Worm (Caenorhabditis elegans): ENCODE data around the gene F36D4.5.

F36D4.5 gene

ce11 chrV:9425593-9425992 is at the start of gene F36D4.5:
TSS of gene F36D4.5 (minus strand) at chrV:9425817.
- peak in 1 of 2 experiments; percentile 47 for TF ChIP-seq lsy-2 (tag; optimal IDR thresholded peaks at IDR 0.05)
- no peak for TF ChIP-seq ZK546.5 (tag; optimal IDR thresholded peaks at IDR 0.05)
- TF ChIP-seq C34F6.9 (tag; optimal IDR thresholded peaks at IDR 0.05): peak; percentile 65
- no peak for TF ChIP-seq alr-1 (tag; optimal IDR thresholded peaks at IDR 0.05)
- TF ChIP-seq sma-3 (GFP tag; optimal IDR thresholded peaks at IDR 0.05): no peak
- TF ChIP-seq nhr-25 (tag; optimal IDR thresholded peaks at IDR 0.05): peak; percentile 2
- peak; percentile 39 for TF ChIP-seq sma-9 (GFP tag; optimal IDR thresholded peaks at IDR 0.05)
- TF ChIP-seq sma-9 (tag; optimal IDR thresholded peaks at IDR 0.05): no peak
- peak; percentile 14 for TF ChIP-seq nhr-129 (tag; optimal IDR thresholded peaks at IDR 0.05)
- no peak for TF ChIP-seq ama-1 (optimal IDR thresholded peaks at IDR 0.05)
- peak; percentile 38 for TF ChIP-seq unc-55 (GFP tag; optimal IDR thresholded peaks at IDR 0.05)

DNA sequence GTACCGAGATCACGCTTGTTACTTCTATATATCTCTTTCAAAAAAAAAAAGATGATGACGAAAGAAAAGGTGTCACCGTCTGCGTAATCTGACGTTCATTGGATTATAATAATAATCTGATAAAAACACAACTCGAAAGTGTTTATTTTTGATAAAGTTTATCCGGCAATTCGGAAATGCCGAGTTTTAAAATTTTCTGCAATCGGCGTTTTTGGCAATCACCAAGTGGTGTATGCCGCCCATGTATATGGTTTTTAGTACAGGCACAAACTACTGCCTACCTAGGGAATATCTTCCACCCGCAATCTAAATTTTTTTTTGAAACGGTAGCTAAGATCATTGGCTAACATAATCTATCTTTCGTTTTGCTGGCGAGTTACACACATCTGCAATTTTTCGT is 48.3 kb upstream of the F36D4.5 start:
- TF ChIP-seq sma-9 (GFP tag; optimal IDR thresholded peaks at IDR 0.05) (peak; percentile 30), sma-9 (tag; optimal IDR thresholded peaks at IDR 0.05) (no peak), nhr-12 (tag; optimal IDR thresholded peaks at IDR 0.05) (no peak), nhr-23 (tag; optimal IDR thresholded peaks at IDR 0.05) (no peak), elt-3 (tag; optimal IDR thresholded peaks at IDR 0.05) (no peak), nhr-237 (tag; optimal IDR thresholded peaks at IDR 0.05) (no peak), unc-62 (GFP tag; optimal IDR thresholded peaks at IDR 0.05) (no peak), nhr-21 (tag; optimal IDR thresholded peaks at IDR 0.05) (peak; percentile 26), zag-1 (tag; optimal IDR thresholded peaks at IDR 0.05) (no peak), unc-55 (GFP tag; optimal IDR thresholded peaks at IDR 0.05) (no peak), fos-1 (tag; optimal IDR thresholded peaks at IDR 0.05) (no peak)

DNA sequence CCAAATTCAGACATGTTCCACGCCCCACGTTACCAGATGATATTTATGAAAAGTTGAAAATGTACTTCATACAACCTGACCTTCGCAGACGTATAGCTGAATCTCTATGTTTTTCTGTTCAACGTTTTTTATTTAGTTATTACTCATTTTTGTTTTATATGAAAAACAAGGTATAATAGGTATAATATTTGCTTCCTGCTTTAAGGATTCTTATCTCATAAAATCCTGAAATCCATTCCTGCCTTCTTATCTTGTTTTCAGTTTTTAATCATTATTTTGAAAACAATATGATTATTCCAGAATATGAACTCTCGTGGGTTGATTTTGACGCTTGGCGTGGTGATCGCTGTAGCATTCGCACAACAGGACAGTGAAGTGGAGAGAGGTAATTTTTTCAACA is 46.1 kb upstream of the F36D4.5 start, which contains the start of gene flp-6:
Gene flp-6 (plus strand): TSS at position 301 of the 400 bp plus-strand sequence.
- no peak for TF ChIP-seq zag-1 (tag; optimal IDR thresholded peaks at IDR 0.05)
- TF ChIP-seq mdl-1 (tag; optimal IDR thresholded peaks at IDR 0.05): no peak
- no peak for TF ChIP-seq Y55F3AM.14 (GFP tag; optimal IDR thresholded peaks at IDR 0.05)
- TF ChIP-seq ceh-82 (tag; optimal IDR thresholded peaks at IDR 0.05): no peak
- no peak for TF ChIP-seq sem-4 (tag; optimal IDR thresholded peaks at IDR 0.05)
- no peak for TF ChIP-seq gmeb-1 (tag; optimal IDR thresholded peaks at IDR 0.05)
- no peak for TF ChIP-seq ama-1 (optimal IDR thresholded peaks at IDR 0.05)
- no peak for TF ChIP-seq nhr-237 (tag; optimal IDR thresholded peaks at IDR 0.05)

- TF ChIP-seq ama-1 (optimal IDR thresholded peaks at IDR 0.05) (no peak), alr-1 (tag; optimal IDR thresholded peaks at IDR 0.05) (no peak), sma-9 (GFP tag; optimal IDR thresholded peaks at IDR 0.05) (no peak), sma-9 (tag; optimal IDR thresholded peaks at IDR 0.05) (no peak), aly-2 (tag; optimal IDR thresholded peaks at IDR 0.05) (no peak), ceh-82 (tag; optimal IDR thresholded peaks at IDR 0.05) (no peak), zag-1 (tag; optimal IDR thresholded peaks at IDR 0.05) (no peak), nhr-25 (tag; optimal IDR thresholded peaks at IDR 0.05) (no peak), R02D3.7 (tag; optimal IDR thresholded peaks at IDR 0.05) (no peak), fos-1 (tag; optimal IDR thresholded peaks at IDR 0.05) (no peak), blmp-1 (tag; optimal IDR thresholded peaks at IDR 0.05; ENCODE audit: insufficient read depth) (no peak), elt-1 (tag; optimal IDR thresholded peaks at IDR 0.05) (no peak)
Measured at ce11 chrV:9465529-9465928, 39.9 kb upstream of the F36D4.5 start.

ce11 chrV:9462605-9463004 is 37.0 kb upstream of the F36D4.5 start, which contains the start of gene F07D3.3:
TSS of gene F07D3.3 (minus strand) at chrV:9462705.
- TF ChIP-seq ztf-1 (GFP tag; conservative IDR thresholded peaks at IDR 0.05): no peak
- no peak for TF ChIP-seq ceh-16 (tag; optimal IDR thresholded peaks at IDR 0.05)
- no peak for TF ChIP-seq unc-55 (GFP tag; optimal IDR thresholded peaks at IDR 0.05)
- no peak for TF ChIP-seq ztf-4 (tag; optimal IDR thresholded peaks at IDR 0.05)
- no peak for TF ChIP-seq nhr-237 (tag; optimal IDR thresholded peaks at IDR 0.05)
- TF ChIP-seq R02D3.7 (tag; optimal IDR thresholded peaks at IDR 0.05): no peak
- no peak for TF ChIP-seq C34F6.9 (tag; optimal IDR thresholded peaks at IDR 0.05)
- no peak for TF ChIP-seq crh-2 (tag; optimal IDR thresholded peaks at IDR 0.05)
- no peak for TF ChIP-seq lin-13 (GFP tag; optimal IDR thresholded peaks at IDR 0.05)
- no peak for TF ChIP-seq unc-39 (tag; optimal IDR thresholded peaks at IDR 0.05)
- no peak for TF ChIP-seq ztf-11 (tag; optimal IDR thresholded peaks at IDR 0.05)
- TF ChIP-seq sem-4 (tag; optimal IDR thresholded peaks at IDR 0.05): no peak
- no peak for TF ChIP-seq sma-9 (GFP tag; optimal IDR thresholded peaks at IDR 0.05)
- no peak for TF ChIP-seq sma-9 (tag; optimal IDR thresholded peaks at IDR 0.05)

Data from whole organism, L2 larva.